Fruit fly (Drosophila melanogaster): Measurements from ENCODE around the gene CG42367.

Gene CG42367

DNA sequence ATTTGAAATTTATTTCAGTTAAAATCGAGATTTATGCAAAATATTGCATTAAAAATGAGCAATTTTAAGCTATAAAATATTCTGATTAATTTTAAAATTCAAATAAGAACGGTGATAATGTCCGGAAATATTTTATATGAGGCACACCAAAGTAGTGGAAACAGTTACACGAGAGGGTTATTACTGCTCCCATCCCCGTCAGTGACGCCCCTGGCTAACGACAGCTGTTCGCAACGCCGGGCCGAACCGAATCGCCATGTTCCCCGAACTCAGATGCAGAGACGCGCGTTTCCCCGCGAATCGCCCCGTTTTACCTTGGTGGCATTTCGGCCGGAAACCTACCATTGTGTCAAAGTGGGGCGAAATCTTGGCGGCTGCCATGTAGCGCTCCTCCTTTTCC, 18.6 kb upstream of the CG42367 start (continued):
- TF ChIP-seq MTF-1 (GFP tag; optimal IDR thresholded peaks at IDR 0.05; ENCODE audit: borderline replicate concordance) (no peak), chm (GFP tag; IDR thresholded peaks at IDR 0.05) (no peak), CG18764 (GFP tag; optimal IDR thresholded peaks at IDR 0.05) (no peak), CG12299 (tag; optimal IDR thresholded peaks at IDR 0.05) (no peak), H15 (GFP tag; IDR thresholded peaks at IDR 0.05) (no peak), CkIIα-i1 (GFP tag; IDR thresholded peaks at IDR 0.05) (no peak), fd96Cb (tag; optimal IDR thresholded peaks at IDR 0.05) (no peak), Gsc (GFP tag; IDR thresholded peaks at IDR 0.05) (no peak), Blimp-1 (GFP tag; optimal IDR thresholded peaks at IDR 0.05) (no peak), CG1602 (GFP tag; optimal IDR thresholded peaks at IDR 0.05) (no peak), CG12744 (GFP tag; optimal IDR thresholded peaks at IDR 0.05) (no peak), tap (tag; optimal IDR thresholded peaks at IDR 0.05) (no peak), sens-2 (GFP tag; IDR thresholded peaks at IDR 0.05) (no peak), H2.0 (GFP tag; IDR thresholded peaks at IDR 0.05) (no peak), HLHmδ (GFP tag; optimal IDR thresholded peaks at IDR 0.05) (no peak), CG3726 (GFP tag; IDR thresholded peaks at IDR 0.05) (no peak), pros (GFP tag; optimal IDR thresholded peaks at IDR 0.05) (no peak), CG10209 (GFP tag; optimal IDR thresholded peaks at IDR 0.05) (no peak), CG7271 (tag; optimal IDR thresholded peaks at IDR 0.05) (no peak), br (optimal IDR thresholded peaks at IDR 0.05) (no peak), Atf6 (GFP tag; IDR thresholded peaks at IDR 0.05) (peak; percentile 44; the same call in 1 of the 2 replicates), sna (GFP tag; IDR thresholded peaks at IDR 0.05; ENCODE audit: partially characterized antibody) (no peak), CG17359 (tag; optimal IDR thresholded peaks at IDR 0.05) (peak; percentile 39), HLH4C (GFP tag; IDR thresholded peaks at IDR 0.05; ENCODE audit: partially characterized antibody) (no peak), CG2678 (tag; optimal IDR thresholded peaks at IDR 0.05) (peak; percentile 28), Bteb2 (GFP tag; optimal IDR thresholded peaks at IDR 0.05) (no peak), schlank (tag; optimal IDR thresholded peaks at IDR 0.05) (no peak), fru (optimal IDR thresholded peaks at IDR 0.05) (no peak), Med (GFP tag) (peak; percentile 90), Chrac-16 (GFP tag; optimal IDR thresholded peaks at IDR 0.05) (no peak), tio (GFP tag; optimal IDR thresholded peaks at IDR 0.05) (no peak), CG6791 (GFP tag; IDR thresholded peaks at IDR 0.05; ENCODE audit: partially characterized antibody) (no peak), CG4360 (GFP tag; IDR thresholded peaks at IDR 0.05) (no peak), Kr (GFP tag; optimal IDR thresholded peaks at IDR 0.05) (no peak), CG16863 (GFP tag; optimal IDR thresholded peaks at IDR 0.05) (no peak), dysf (GFP tag; IDR thresholded peaks at IDR 0.05) (peak; percentile 13; the same call in 1 of the 3 replicates), D (optimal IDR thresholded peaks at IDR 0.05) (no peak), D (GFP tag; optimal IDR thresholded peaks at IDR 0.05) (no peak), Antp (GFP tag; optimal IDR thresholded peaks at IDR 0.05) (peak; percentile 35), luna (GFP tag; optimal IDR thresholded peaks at IDR 0.05) (no peak), CG6854 (GFP tag; optimal IDR thresholded peaks at IDR 0.05) (no peak), NfI (GFP tag; optimal IDR thresholded peaks at IDR 0.05) (peak; percentile 24), mirr (GFP tag; optimal IDR thresholded peaks at IDR 0.05) (no peak), CG1647 (GFP tag; optimal IDR thresholded peaks at IDR 0.05) (no peak), crol (GFP tag; IDR thresholded peaks at IDR 0.05) (peak; percentile 28; the same call in 1 of the 2 replicates), CG31388 (GFP tag; optimal IDR thresholded peaks at IDR 0.05) (no peak), CG1233 (GFP tag; optimal IDR thresholded peaks at IDR 0.05) (no peak), CG17328 (GFP tag; IDR thresholded peaks at IDR 0.05) (peak; percentile 36), Drgx (GFP tag; IDR thresholded peaks at IDR 0.05) (peak; percentile 60; the same call in 1 of the 2 replicates), NK7.1 (GFP tag; optimal IDR thresholded peaks at IDR 0.05) (no peak), HmgZ (tag; optimal IDR thresholded peaks at IDR 0.05) (no peak), ro (GFP tag; IDR thresholded peaks at IDR 0.05) (no peak), slp2 (GFP tag; optimal IDR thresholded peaks at IDR 0.05) (no peak)

All from whole organism, embryonic.